Fruit fly (Drosophila melanogaster) whole organism, embryonic: ENCODE data around the gene CG10222.

Experiments
- B-H2 ChIP-seq: fragments of 200-800 bp; sonication (Bioruptor generic); optimal IDR thresholded peaks from 2 replicates; lab custom pipeline; 2018; ENCODE audit warnings: missing biosample characterization, mild to moderate bottlenecking, missing genetic modification characterization
- BtbVII ChIP-seq: fragments of 200-800 bp; sonication (Bioruptor generic); optimal IDR thresholded peaks from 3 replicates; lab custom pipeline; 2017; ENCODE audit warnings: missing biosample characterization, mild to moderate bottlenecking, missing genetic modification characterization
- CG10267 ChIP-seq: fragments of 200-800 bp; sonication (Bioruptor generic); optimal IDR thresholded peaks from 2 replicates; lab custom pipeline; 2018; ENCODE audit warnings: missing biosample characterization, mild to moderate bottlenecking, missing genetic modification characterization, moderate library complexity
- CG10959 ChIP-seq: fragments of 200-800 bp; sonication (Bioruptor generic); IDR thresholded peaks from 2 replicates; pipeline ENCODE4 v1.3.6; 2022; ENCODE audit warnings: missing biosample characterization, missing genetic modification characterization
- CG12391 ChIP-seq: fragments of 200-800 bp; sonication (Bioruptor generic); optimal IDR thresholded peaks from 3 replicates; lab custom pipeline; 2018; ENCODE audit warnings: missing biosample characterization, mild to moderate bottlenecking, missing genetic modification characterization, moderate library complexity
- CG13296 ChIP-seq: fragments of 200-800 bp; sonication (Bioruptor generic); optimal IDR thresholded peaks from 3 replicates; lab custom pipeline; 2018; ENCODE audit warnings: missing biosample characterization, mild to moderate bottlenecking, missing genetic modification characterization
- CG13624 ChIP-seq: fragments of 200-800 bp; sonication (Bioruptor generic); optimal IDR thresholded peaks from 2 replicates; lab custom pipeline; 2016; ENCODE audit warnings: missing biosample characterization, missing genetic modification characterization
- CG1603 ChIP-seq: fragments of 200-800 bp; sonication (Bioruptor generic); optimal IDR thresholded peaks from 2 replicates; lab custom pipeline; 2019; ENCODE audit warnings: missing biosample characterization, mild to moderate bottlenecking, missing genetic modification characterization, moderate library complexity
- CG17328 ChIP-seq: fragments of 200-800 bp; sonication (Bioruptor generic); IDR thresholded peaks from 2 replicates; pipeline ENCODE4 v1.3.6; 2022; ENCODE audit warnings: missing biosample characterization, missing genetic modification characterization
- CG17829 ChIP-seq: fragments of 200-800 bp; optimal IDR thresholded peaks from 2 replicates; lab custom pipeline; 2019; ENCODE audit warnings: missing biosample characterization, mild to moderate bottlenecking, missing genetic modification characterization, moderate library complexity
- CG18764 ChIP-seq: fragments of 200-800 bp; sonication (Bioruptor generic); optimal IDR thresholded peaks from 3 replicates; lab custom pipeline; 2016; ENCODE audit warnings: missing biosample characterization, missing genetic modification characterization
- CG2678 ChIP-seq: fragments of 200-800 bp; sonication (Bioruptor generic); optimal IDR thresholded peaks from 3 replicates; lab custom pipeline; 2019; ENCODE audit warnings: missing biosample characterization, mild to moderate bottlenecking, missing genetic modification characterization, moderate library complexity
- CG2875 ChIP-seq: fragments of 200-800 bp; sonication (Bioruptor generic); optimal IDR thresholded peaks from 2 replicates; lab custom pipeline; 2017; ENCODE audit warnings: missing biosample characterization, mild to moderate bottlenecking, missing genetic modification characterization, missing genetic modification reagents
- CG30020 ChIP-seq: fragments of 200-800 bp; optimal IDR thresholded peaks from 2 replicates; lab custom pipeline; 2019; ENCODE audit warnings: missing biosample characterization, mild to moderate bottlenecking, missing genetic modification characterization, moderate library complexity
- CG33557 ChIP-seq: fragments of 200-800 bp; sonication (Bioruptor generic); optimal IDR thresholded peaks from 2 replicates; lab custom pipeline; 2019; ENCODE audit warnings: missing biosample characterization, mild to moderate bottlenecking, missing genetic modification characterization, moderate library complexity
- CG4854 ChIP-seq: fragments of 200-800 bp; sonication (Bioruptor generic); optimal IDR thresholded peaks from 2 replicates; lab custom pipeline; 2016; ENCODE audit warnings: missing biosample characterization, missing genetic modification characterization, inconsistent platforms
- CG6254 ChIP-seq: fragments of 200-800 bp; sonication (Bioruptor generic); optimal IDR thresholded peaks from 3 replicates; lab custom pipeline; 2017; ENCODE audit warnings: mild to moderate bottlenecking, missing biosample characterization, missing genetic modification reagents, missing genetic modification characterization
- CG6654 ChIP-seq: fragments of 200-800 bp; sonication (Bioruptor generic); optimal IDR thresholded peaks from 2 replicates; lab custom pipeline; 2017; ENCODE audit warnings: missing biosample characterization, mild to moderate bottlenecking, missing genetic modification characterization
- CG9932 ChIP-seq: fragments of 200-800 bp; sonication (Bioruptor generic); IDR thresholded peaks from 2 replicates; pipeline ENCODE4 v1.3.6; 2022; ENCODE audit warnings: missing biosample characterization, missing genetic modification characterization
- D19A ChIP-seq: fragments of 200-800 bp; optimal IDR thresholded peaks from 3 replicates; lab custom pipeline; 2019; ENCODE audit warnings: missing biosample characterization, mild to moderate bottlenecking, missing genetic modification characterization, moderate library complexity
- E2f1 ChIP-seq: fragments of 200-800 bp; sonication (Bioruptor generic); IDR thresholded peaks from 2 replicates; pipeline ENCODE4 v1.3.6; 2022; ENCODE audit warnings: missing biosample characterization, missing genetic modification characterization
- Ets65A ChIP-seq: fragments of 200-800 bp; sonication (Bioruptor generic); peaks from one replicate; lab custom pipeline; 2016; ENCODE audit warnings: missing biosample characterization, missing genetic modification characterization
- HLHmδ ChIP-seq: fragments of 200-800 bp; sonication (Bioruptor generic); optimal IDR thresholded peaks from 2 replicates; lab custom pipeline; 2018; ENCODE audit warnings: missing biosample characterization, mild to moderate bottlenecking, missing genetic modification characterization, moderate library complexity
- Mad ChIP-seq: fragments of 200-800 bp; sonication (Bioruptor generic); optimal IDR thresholded peaks from 2 replicates; lab custom pipeline; 2016; ENCODE audit warnings: missing biosample characterization, missing genetic modification characterization
- Mrtf ChIP-seq: fragments of 200-800 bp; sonication (Bioruptor generic); IDR thresholded peaks from 3 replicates; pipeline ENCODE4 v1.3.6; 2022; ENCODE audit warnings: missing biosample characterization, missing genetic modification characterization
- Optix ChIP-seq: fragments of 200-800 bp; sonication (Bioruptor generic); IDR thresholded peaks from 3 replicates; pipeline ENCODE4 v1.3.6; 2022; ENCODE audit warnings: missing biosample characterization, missing genetic modification characterization
- Pdp1 ChIP-seq, 2 experiments: fragments of 200-800 bp; sonication (Bioruptor generic); optimal IDR thresholded peaks; 3 replicates each; lab custom pipeline; 2016; ENCODE audit warnings: missing biosample characterization in 2 of 2, missing genetic modification characterization in 2 of 2, mild to moderate bottlenecking in 1 of 2, moderate library complexity in 1 of 2
- Ptx1 ChIP-seq: fragments of 200-800 bp; sonication (Bioruptor generic); IDR thresholded peaks from 2 replicates; pipeline ENCODE4 v1.3.6; 2022; ENCODE audit warnings: missing biosample characterization, missing genetic modification characterization
- Xrp1 ChIP-seq: fragments of 200-800 bp; sonication (Bioruptor generic); IDR thresholded peaks from 2 replicates; pipeline ENCODE4 v1.3.6; 2022; ENCODE audit warnings: missing biosample characterization, missing genetic modification characterization
- aop ChIP-seq: fragments of 200-800 bp; sonication (Bioruptor generic); IDR thresholded peaks from 2 replicates; pipeline ENCODE4 v1.3.6; 2022; ENCODE audit warnings: missing biosample characterization, missing genetic modification characterization
- bowl ChIP-seq: fragments of 200-800 bp; sonication (Bioruptor generic); IDR thresholded peaks from 2 replicates; pipeline ENCODE4 v1.3.6; 2022; ENCODE audit warnings: missing biosample characterization, missing genetic modification characterization
- cg ChIP-seq: fragments of 200-800 bp; sonication (Bioruptor generic); optimal IDR thresholded peaks from 3 replicates; lab custom pipeline; 2019; ENCODE audit warnings: missing biosample characterization, mild to moderate bottlenecking, missing genetic modification characterization, moderate library complexity
- ci ChIP-seq: fragments of 200-800 bp; sonication (Bioruptor generic); IDR thresholded peaks from 3 replicates; pipeline ENCODE4 v1.3.6; 2022; ENCODE audit warnings: missing biosample characterization, missing genetic modification characterization
- ems ChIP-seq: fragments of 200-800 bp; sonication (Bioruptor generic); optimal IDR thresholded peaks from 3 replicates; lab custom pipeline; 2016; ENCODE audit warnings: missing biosample characterization, missing genetic modification characterization
- grau ChIP-seq: fragments of 200-800 bp; optimal IDR thresholded peaks from 3 replicates; lab custom pipeline; 2019; ENCODE audit warnings: missing biosample characterization, mild to moderate bottlenecking, missing genetic modification characterization, moderate library complexity
- gsb ChIP-seq: fragments of 200-800 bp; sonication (Bioruptor generic); IDR thresholded peaks from 2 replicates; pipeline ENCODE4 v1.3.6; 2022; ENCODE audit warnings: missing biosample characterization, missing genetic modification characterization
- ind ChIP-seq: fragments of 200-800 bp; sonication (Bioruptor generic); optimal IDR thresholded peaks from 3 replicates; lab custom pipeline; 2016; ENCODE audit warnings: missing biosample characterization, missing genetic modification characterization
- kah ChIP-seq: fragments of 200-800 bp; sonication (Bioruptor generic); optimal IDR thresholded peaks from 2 replicates; lab custom pipeline; 2018; ENCODE audit warnings: missing biosample characterization, mild to moderate bottlenecking, missing genetic modification characterization
- ken ChIP-seq: fragments of 200-800 bp; sonication (Bioruptor generic); IDR thresholded peaks from 3 replicates; pipeline ENCODE4 v1.3.6; 2022; ENCODE audit warnings: missing biosample characterization, missing genetic modification characterization
- klu ChIP-seq: fragments of 200-800 bp; sonication (Bioruptor generic); IDR thresholded peaks from 2 replicates; pipeline ENCODE4 v1.3.6; 2022; ENCODE audit warnings: missing biosample characterization, missing genetic modification characterization
- kni ChIP-seq: fragments of 200-800 bp; sonication (Bioruptor generic); optimal IDR thresholded peaks from 3 replicates; lab custom pipeline; 2017; ENCODE audit warnings: mild to moderate bottlenecking, missing biosample characterization, missing genetic modification reagents, missing genetic modification characterization
- lab ChIP-seq: fragments of 200-800 bp; sonication (Bioruptor generic); optimal IDR thresholded peaks from 3 replicates; lab custom pipeline; 2017; ENCODE audit warnings: missing biosample characterization, missing genetic modification characterization, mild to moderate bottlenecking, moderate library complexity, missing genetic modification reagents
- lilli ChIP-seq: fragments of 200-800 bp; sonication (Bioruptor generic); optimal IDR thresholded peaks from 3 replicates; lab custom pipeline; 2016; ENCODE audit warnings: missing biosample characterization, missing genetic modification characterization
- mam ChIP-seq: fragments of 200-800 bp; sonication (Bioruptor generic); optimal IDR thresholded peaks from 3 replicates; lab custom pipeline; 2016; ENCODE audit warnings: missing biosample characterization, missing genetic modification characterization
- otp ChIP-seq: fragments of 200-800 bp; sonication (Bioruptor generic); IDR thresholded peaks from 3 replicates; pipeline ENCODE4, ENCODE4 v1.3.6; 2022; ENCODE audit warnings: missing biosample characterization, missing genetic modification characterization
- seq ChIP-seq: fragments of 200-800 bp; sonication (Bioruptor generic); IDR thresholded peaks from 2 replicates; pipeline ENCODE4 v1.3.6; 2022; ENCODE audit warnings: missing biosample characterization, missing genetic modification characterization
- sqz ChIP-seq: fragments of 200-800 bp; sonication (Bioruptor generic); optimal IDR thresholded peaks from 3 replicates; lab custom pipeline; 2018; ENCODE audit warnings: missing biosample characterization, mild to moderate bottlenecking, missing genetic modification characterization
- tap ChIP-seq: fragments of 200-800 bp; optimal IDR thresholded peaks from 3 replicates; lab custom pipeline; 2019; ENCODE audit warnings: missing biosample characterization, mild to moderate bottlenecking, missing genetic modification characterization, moderate library complexity
- tgo ChIP-seq: fragments of 200-800 bp; sonication (Bioruptor generic); IDR thresholded peaks from 3 replicates; pipeline ENCODE4 v1.3.6; 2022; ENCODE audit warnings: missing biosample characterization, missing genetic modification characterization
- tx ChIP-seq: fragments of 200-800 bp; sonication (Bioruptor generic); optimal IDR thresholded peaks from 2 replicates; lab custom pipeline; 2016; ENCODE audit warnings: missing biosample characterization, missing genetic modification characterization
- vnd ChIP-seq: fragments of 200-800 bp; sonication (Bioruptor generic); IDR thresholded peaks from 3 replicates; pipeline ENCODE4 v1.3.6; 2022; ENCODE audit warnings: missing biosample characterization, missing genetic modification characterization; ENCODE audit not compliant: partially characterized antibody
- zen ChIP-seq: fragments of 200-800 bp; sonication (Bioruptor generic); optimal IDR thresholded peaks from 3 replicates; lab custom pipeline; 2018; ENCODE audit warnings: missing biosample characterization, mild to moderate bottlenecking, missing genetic modification characterization, moderate library complexity
- zfh1 ChIP-seq: fragments of 200-800 bp; sonication (Bioruptor generic); IDR thresholded peaks from 3 replicates; pipeline ENCODE4 v1.3.6; 2022; ENCODE audit warnings: missing biosample characterization, missing genetic modification characterization

The CG10222 gene

DNA sequence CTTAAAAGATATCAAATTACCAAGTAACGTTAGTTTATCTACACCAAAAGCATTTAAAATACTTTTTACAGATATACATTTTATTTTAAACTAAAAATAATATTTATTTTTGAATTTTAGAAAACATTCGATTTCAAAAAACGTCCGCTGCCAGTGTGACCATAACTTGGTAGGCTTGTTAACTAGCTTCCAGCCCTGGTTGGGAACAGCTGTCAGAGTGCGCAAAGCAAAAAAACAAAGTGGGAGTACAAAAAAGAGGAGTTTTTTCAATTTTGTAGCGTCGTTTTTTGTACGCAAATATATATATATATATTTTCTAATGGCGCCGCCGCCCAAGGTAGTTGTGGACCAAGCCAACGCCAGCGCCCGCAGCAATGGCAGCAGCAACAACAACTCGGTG is 30.1 kb upstream of the CG10222 start, which contains the start of gene cmb (continued):
- TF ChIP-seq CG2678 (tag; lab: Kevin White, UChicago) (no peak), Ptx1 (no peak), HLHmδ (no peak), CG6654 (GFP tag; lab: Kevin White, UChicago) (no peak), ind (GFP tag; lab: Kevin White, UChicago) (no peak), Mad (GFP tag; lab: Kevin White, UChicago) (no peak), Xrp1 (no peak), CG10267 (tag; lab: Kevin White, UChicago) (peak; percentile 19), grau (tag; lab: Kevin White, UChicago) (no peak), seq (GFP tag; lab: Robert Waterston, UW) (no peak), vnd (GFP tag; lab: Robert Waterston, UW) (no peak), tap (tag; lab: Kevin White, UChicago) (no peak), Mrtf (GFP tag; lab: Robert Waterston, UW) (no peak), CG9932 (GFP tag; lab: Robert Waterston, UW) (no peak), CG18764 (GFP tag; lab: Kevin White, UChicago) (no peak), BtbVII (GFP tag; lab: Kevin White, UChicago) (no peak), CG10959 (GFP tag; lab: Robert Waterston, UW) (no peak), kah (GFP tag; lab: Kevin White, UChicago) (no peak), CG33557 (GFP tag; lab: Kevin White, UChicago) (no peak), aop (GFP tag; lab: Robert Waterston, UW) (no peak), zen (no peak), D19A (tag; lab: Kevin White, UChicago) (no peak), CG12391 (tag; lab: Kevin White, UChicago) (peak; percentile 9), cg (GFP tag; lab: Kevin White, UChicago) (no peak), sqz (GFP tag; lab: Kevin White, UChicago) (peak; percentile 88), CG17829 (tag; lab: Kevin White, UChicago) (peak; percentile 38), E2f1 (GFP tag; lab: Robert Waterston, UW) (no peak), tgo (GFP tag; lab: Robert Waterston, UW) (no peak), ken (no peak), bowl (GFP tag; lab: Robert Waterston, UW) (no peak), ems (GFP tag; lab: Kevin White, UChicago) (no peak), lab (no peak), kni (GFP tag; lab: Kevin White, UChicago) (no peak), Optix (GFP tag; lab: Robert Waterston, UW) (no peak), otp (GFP tag; lab: Robert Waterston, UW) (no peak), Pdp1 (GFP tag; optimal IDR thresholded peaks at IDR 0.05; lab: Kevin White, UChicago) (no peak), CG2875 (no peak), mam (no peak), B-H2 (GFP tag; lab: Kevin White, UChicago) (no peak), tx (GFP tag; lab: Kevin White, UChicago) (no peak), CG4854 (GFP tag; lab: Kevin White, UChicago) (no peak), Ets65A (GFP tag; lab: Kevin White, UChicago) (peak; percentile 67), CG13296 (GFP tag; lab: Kevin White, UChicago) (no peak), klu (GFP tag; lab: Robert Waterston, UW) (no peak), zfh1 (no peak), lilli (GFP tag; lab: Kevin White, UChicago) (no peak), CG17328 (GFP tag; lab: Robert Waterston, UW) (no peak), ci (GFP tag; lab: Robert Waterston, UW) (no peak), CG1603 (tag; lab: Kevin White, UChicago) (no peak), gsb (no peak), CG30020 (tag; lab: Kevin White, UChicago) (no peak), CG6254 (no peak), CG13624 (GFP tag; lab: Kevin White, UChicago) (no peak)
